Worm (Caenorhabditis elegans) whole organism, L1 larva: ENCODE data around the gene ech-9.

Experiments
- C04F5.9 ChIP-seq: sonication (generic microtip); optimal IDR thresholded peaks from 2 replicates; lab custom pipeline; 2016; ENCODE audit warnings: missing genetic modification characterization, missing compliant biosample characterization
- C34B4.2 ChIP-seq: sonication (generic microtip); optimal IDR thresholded peaks from 2 replicates; lab custom pipeline; 2017; ENCODE audit warnings: mild to moderate bottlenecking, missing genetic modification characterization, missing compliant biosample characterization
- aha-1 ChIP-seq: fragments of 150-350 bp; optimal IDR thresholded peaks from 2 replicates; lab custom pipeline; 2014; ENCODE audit warnings: missing biosample characterization, missing genetic modification characterization
- alr-1 ChIP-seq: fragments of 200-800 bp; sonication (Bioruptor generic); optimal IDR thresholded peaks from 2 replicates; lab custom pipeline; 2018; ENCODE audit warnings: borderline replicate concordance, mild to moderate bottlenecking, missing genetic modification characterization, missing compliant biosample characterization
- blmp-1 ChIP-seq: fragments of 150-350 bp; optimal IDR thresholded peaks from 2 replicates; lab custom pipeline; 2014; ENCODE audit warnings: missing biosample characterization, missing genetic modification characterization
- ceh-8 ChIP-seq: fragments of 200-800 bp; sonication (Bioruptor generic); optimal IDR thresholded peaks from 2 replicates; lab custom pipeline; 2018; ENCODE audit warnings: mild to moderate bottlenecking, missing genetic modification characterization, moderate library complexity, missing compliant biosample characterization
- ceh-82 ChIP-seq, 3 experiments: fragments of 150-350 bp in 1 of 3; sonication (generic microtip) in 2 of 3; optimal IDR thresholded peaks; 2 replicates each; lab custom pipeline; 2014 to 2017; ENCODE audit warnings: missing biosample characterization in 3 of 3, missing genetic modification characterization in 3 of 3
- ceh-88 ChIP-seq: fragments of 200-800 bp; sonication (Bioruptor generic); IDR thresholded peaks from 2 replicates; pipeline ENCODE4 v1.3.6; 2022; ENCODE audit warnings: missing genetic modification characterization, missing compliant biosample characterization
- dpl-1 ChIP-seq, 3 experiments: fragments of 150-350 bp in 2 of 3; sonication (generic microtip) in 1 of 3; optimal IDR thresholded peaks; 2 replicates each; lab custom pipeline; 2014 to 2017; ENCODE audit warnings: missing biosample characterization in 3 of 3, missing genetic modification characterization in 3 of 3, missing genetic modification reagents in 3 of 3
- efl-1 ChIP-seq, 4 experiments: fragments of 150-350 bp; optimal IDR thresholded peaks in 3 of 4; peaks in 1 of 4; 1 replicate in 1 of 4; 2 replicates in 3 of 4; lab custom pipeline; 2014; ENCODE audit warnings: missing biosample characterization in 2 of 4, missing genetic modification characterization in 2 of 4, missing genetic modification reagents in 2 of 4
- egl-27 ChIP-seq, 2 experiments: fragments of 150-350 bp in 1 of 2; sonication (generic microtip); optimal IDR thresholded peaks; 3 replicates each; lab custom pipeline; 2017 to 2018; ENCODE audit warnings: missing biosample characterization in 2 of 2, missing genetic modification characterization in 2 of 2, missing genetic modification reagents in 2 of 2
- elt-2 ChIP-seq: sonication (generic microtip); optimal IDR thresholded peaks from 2 replicates; lab custom pipeline; 2016; ENCODE audit warnings: missing genetic modification characterization, mild to moderate bottlenecking, inconsistent platforms, missing compliant biosample characterization, missing genetic modification reagents
- elt-3 ChIP-seq, 6 experiments: fragments of 150-350 bp in 1 of 6; sonication (generic microtip); optimal IDR thresholded peaks; 2 replicates each; lab custom pipeline; 2017 to 2018; ENCODE audit warnings: missing biosample characterization in 6 of 6, missing genetic modification characterization in 6 of 6, inconsistent platforms in 1 of 6
- ets-5 ChIP-seq: fragments of 200-800 bp; sonication (Bioruptor generic); IDR thresholded peaks from 2 replicates; pipeline ENCODE4 v1.3.6; 2022; ENCODE audit warnings: missing genetic modification characterization, missing compliant biosample characterization
- fkh-10 ChIP-seq: sonication (generic microtip); optimal IDR thresholded peaks from 2 replicates; lab custom pipeline; 2017; ENCODE audit warnings: missing biosample characterization, missing genetic modification reagents, missing genetic modification characterization
- fkh-4 ChIP-seq: sonication (generic microtip); optimal IDR thresholded peaks from 2 replicates; lab custom pipeline; 2016; ENCODE audit warnings: missing compliant biosample characterization, missing genetic modification characterization, borderline replicate concordance
- hlh-17 ChIP-seq: fragments of 200-800 bp; sonication (Bioruptor generic); optimal IDR thresholded peaks from 2 replicates; lab custom pipeline; 2018; ENCODE audit warnings: missing genetic modification characterization, mild to moderate bottlenecking, missing compliant biosample characterization, moderate library complexity, borderline replicate concordance
- hlh-4 ChIP-seq: sonication (generic microtip); optimal IDR thresholded peaks from 2 replicates; lab custom pipeline; 2016; ENCODE audit warnings: mild to moderate bottlenecking, missing genetic modification characterization, missing compliant biosample characterization
- jun-1 ChIP-seq: fragments of 150-350 bp; optimal IDR thresholded peaks from 2 replicates; lab custom pipeline; 2014; ENCODE audit warnings: missing biosample characterization, missing genetic modification reagents, missing genetic modification characterization
- lin-14 ChIP-seq: fragments of 200-800 bp; sonication (Bioruptor generic); optimal IDR thresholded peaks from 2 replicates; lab custom pipeline; 2018; ENCODE audit warnings: mild to moderate bottlenecking, missing genetic modification characterization, moderate library complexity, missing compliant biosample characterization
- lin-15B ChIP-seq: fragments of 150-350 bp; sonication (generic microtip); optimal IDR thresholded peaks from 3 replicates; lab custom pipeline; 2014; ENCODE audit warnings: missing biosample characterization, missing genetic modification characterization
- lin-35 ChIP-seq, 2 experiments: fragments of 150-350 bp; optimal IDR thresholded peaks; 2 replicates each; lab custom pipeline; 2014; ENCODE audit warnings: missing biosample characterization in 2 of 2, missing genetic modification characterization in 2 of 2, missing genetic modification reagents in 2 of 2
- lin-39 ChIP-seq: fragments of 150-350 bp; optimal IDR thresholded peaks from 2 replicates; lab custom pipeline; 2014; ENCODE audit warnings: missing biosample characterization, missing genetic modification reagents, missing genetic modification characterization
- lsy-2 ChIP-seq, 2 experiments: fragments of 150-350 bp; optimal IDR thresholded peaks; 2 replicates each; lab custom pipeline; 2014; ENCODE audit warnings: missing biosample characterization in 2 of 2, missing genetic modification characterization in 2 of 2
- mab-9 ChIP-seq: fragments of 200-800 bp; sonication (Bioruptor generic); IDR thresholded peaks from 2 replicates; pipeline ENCODE4 v1.3.6; 2022; ENCODE audit warnings: missing genetic modification reagents, missing genetic modification characterization, missing compliant biosample characterization
- mdl-1 ChIP-seq, 2 experiments: fragments of 150-350 bp; optimal IDR thresholded peaks; 2 replicates each; lab custom pipeline; 2014 to 2017; ENCODE audit warnings: missing biosample characterization in 2 of 2, missing genetic modification characterization in 2 of 2, inconsistent platforms in 1 of 2
- mef-2 ChIP-seq: fragments of 150-350 bp; optimal IDR thresholded peaks from 2 replicates; lab custom pipeline; 2014; ENCODE audit warnings: missing biosample characterization, missing genetic modification characterization
- mep-1 ChIP-seq: fragments of 150-350 bp; optimal IDR thresholded peaks from 2 replicates; lab custom pipeline; 2014; ENCODE audit warnings: missing biosample characterization, missing genetic modification characterization
- nhr-19 ChIP-seq: fragments of 200-800 bp; sonication (Bioruptor generic); conservative IDR thresholded peaks from 2 replicates; pipeline ENCODE4 v1.3.6; 2022; ENCODE audit warnings: missing genetic modification characterization, missing compliant biosample characterization
- nhr-20 ChIP-seq: sonication (generic microtip); optimal IDR thresholded peaks from 2 replicates; lab custom pipeline; 2016; ENCODE audit warnings: mild to moderate bottlenecking, missing genetic modification characterization, missing compliant biosample characterization
- nhr-237 ChIP-seq: fragments of 150-350 bp; optimal IDR thresholded peaks from 2 replicates; lab custom pipeline; 2014; ENCODE audit warnings: missing biosample characterization, missing genetic modification characterization
- nhr-47 ChIP-seq: sonication (generic microtip); optimal IDR thresholded peaks from 2 replicates; lab custom pipeline; 2016; ENCODE audit warnings: mild to moderate bottlenecking, missing genetic modification characterization, moderate library complexity, missing compliant biosample characterization
- nhr-71 ChIP-seq: sonication (generic microtip); optimal IDR thresholded peaks from 2 replicates; lab custom pipeline; 2016; ENCODE audit warnings: mild to moderate bottlenecking, missing genetic modification characterization, moderate library complexity, missing compliant biosample characterization
- nhr-85 ChIP-seq: sonication (generic microtip); peaks from one replicate; lab custom pipeline; 2016; ENCODE audit warnings: missing genetic modification characterization, inconsistent platforms, missing compliant biosample characterization
- nhr-90 ChIP-seq: sonication (generic microtip); optimal IDR thresholded peaks from 2 replicates; lab custom pipeline; 2016; ENCODE audit warnings: mild to moderate bottlenecking, missing genetic modification characterization, missing compliant biosample characterization; ENCODE audit not compliant: poor library complexity
- pax-3 ChIP-seq: fragments of 200-800 bp; sonication (Bioruptor generic); optimal IDR thresholded peaks from 2 replicates; lab custom pipeline; 2018; ENCODE audit warnings: mild to moderate bottlenecking, missing genetic modification characterization, moderate library complexity, missing compliant biosample characterization
- skn-1 ChIP-seq: fragments of 150-350 bp; optimal IDR thresholded peaks from 2 replicates; lab custom pipeline; 2014; ENCODE audit warnings: missing biosample characterization, missing genetic modification characterization
- snu-23 ChIP-seq: sonication (generic microtip); optimal IDR thresholded peaks from 2 replicates; lab custom pipeline; 2016; ENCODE audit warnings: missing genetic modification characterization, missing compliant biosample characterization
- tbx-2 ChIP-seq: sonication (generic microtip); optimal IDR thresholded peaks from 2 replicates; lab custom pipeline; 2016; ENCODE audit warnings: missing genetic modification characterization, missing compliant biosample characterization
- unc-130 ChIP-seq: fragments of 150-350 bp; optimal IDR thresholded peaks from 2 replicates; lab custom pipeline; 2017; ENCODE audit warnings: missing biosample characterization, missing genetic modification characterization, inconsistent platforms
- unc-30 ChIP-seq: sonication (generic microtip); optimal IDR thresholded peaks from 2 replicates; lab custom pipeline; 2017; ENCODE audit warnings: missing biosample characterization, missing genetic modification characterization
- vab-15 ChIP-seq: sonication (generic microtip); optimal IDR thresholded peaks from 2 replicates; lab custom pipeline; 2017; ENCODE audit warnings: missing genotype, mild to moderate bottlenecking, missing genetic modification characterization, missing compliant biosample characterization
- zag-1 ChIP-seq: fragments of 150-350 bp; optimal IDR thresholded peaks from 2 replicates; lab custom pipeline; 2014; ENCODE audit warnings: missing biosample characterization, missing genetic modification characterization
- ztf-11 ChIP-seq, 2 experiments: sonication (generic microtip); optimal IDR thresholded peaks; 2 replicates each; lab custom pipeline; 2016 to 2017; ENCODE audit warnings: missing genetic modification characterization in 2 of 2, missing biosample characterization in 1 of 2, missing compliant biosample characterization in 1 of 2

ech-9 gene

ce11 chrIV:10251764-10252163 lies 16.6 kb upstream of the ech-9 start:
- no peak for TF ChIP-seq aha-1 (tag; lab: Kevin White, UChicago)
- TF ChIP-seq, all 84 proteins: peak for 0

ce11 chrIV:10251261-10251660 lies 16.1 kb upstream of the ech-9 start:
- TF ChIP-seq nhr-71 (tag; lab: Kevin White, UChicago) = peak; percentile 85
- TF ChIP-seq nhr-47 (tag; lab: Kevin White, UChicago) = no peak
- TF ChIP-seq skn-1 (tag; lab: Kevin White, UChicago) = no peak
- no peak for TF ChIP-seq ceh-8 (GFP tag; lab: Kevin White, UChicago)
- TF ChIP-seq unc-30 (tag; lab: Kevin White, UChicago) = no peak
- no peak for TF ChIP-seq C04F5.9 (tag; lab: Kevin White, UChicago)
- no peak for TF ChIP-seq mdl-1 (tag; optimal IDR thresholded peaks at IDR 0.05; lab: Kevin White, UChicago)
- no peak for TF ChIP-seq jun-1 (tag; lab: Kevin White, UChicago)
- peak; percentile 65 for TF ChIP-seq lin-14 (GFP tag; lab: Kevin White, UChicago)
- TF ChIP-seq fkh-4 (tag; lab: Kevin White, UChicago) = no peak
- TF ChIP-seq elt-3 (tag; optimal IDR thresholded peaks at IDR 0.05; lab: Kevin White, UChicago) = peak in 2 of 6 experiments; percentile 76 to 78
- TF ChIP-seq vab-15 (tag; lab: Kevin White, UChicago) = no peak
- TF ChIP-seq lin-15B (tag; lab: Kevin White, UChicago) = no peak
- TF ChIP-seq hlh-4 (tag; lab: Kevin White, UChicago) = no peak
- no peak for TF ChIP-seq zag-1 (tag; lab: Kevin White, UChicago)
- no peak for TF ChIP-seq unc-130
- TF ChIP-seq nhr-85 (tag; lab: Kevin White, UChicago) = peak; percentile 50
- TF ChIP-seq alr-1 = no peak
- no peak for TF ChIP-seq elt-2 (tag; lab: Kevin White, UChicago)
- TF ChIP-seq blmp-1 = no peak
- TF ChIP-seq ztf-11 (tag; optimal IDR thresholded peaks at IDR 0.05; lab: Kevin White, UChicago) = no peak

ce11 chrIV:10250577-10251075 lies 15.5 kb upstream of the ech-9 start, which contains the start of gene daf-14:
Gene daf-14, plus strand, starts transcription at chrIV:10250627.
- TF ChIP-seq nhr-237 (tag; lab: Kevin White, UChicago) = no peak
- peak; percentile 22 for TF ChIP-seq mep-1 (tag; lab: Kevin White, UChicago)
- TF ChIP-seq elt-2 (tag; lab: Kevin White, UChicago) = peak; percentile 22
- peak; percentile 34 for TF ChIP-seq nhr-20 (tag; lab: Kevin White, UChicago)
- no peak for TF ChIP-seq fkh-10 (GFP tag; lab: Kevin White, UChicago)
- TF ChIP-seq mdl-1 (tag; optimal IDR thresholded peaks at IDR 0.05; lab: Kevin White, UChicago) = peak in 1 of 2 experiments; percentile 9
- no peak for TF ChIP-seq efl-1 (optimal IDR thresholded peaks at IDR 0.05; lab: Kevin White, UChicago)
- peak in 1 of 2 experiments; percentile 72 for TF ChIP-seq efl-1 (GFP tag; optimal IDR thresholded peaks at IDR 0.05 in 1 of 2; lab: Kevin White, UChicago)
- TF ChIP-seq lin-14 (GFP tag; lab: Kevin White, UChicago) = peak; percentile 53
- TF ChIP-seq blmp-1 = peak; percentile 19
- TF ChIP-seq pax-3 (tag; lab: Kevin White, UChicago) = no peak
- TF ChIP-seq nhr-47 (tag; lab: Kevin White, UChicago) = peak; percentile 25
- no peak for TF ChIP-seq mef-2 (tag; lab: Kevin White, UChicago)
- no peak for TF ChIP-seq zag-1 (tag; lab: Kevin White, UChicago)
- TF ChIP-seq dpl-1 (GFP tag; optimal IDR thresholded peaks at IDR 0.05; lab: Kevin White, UChicago) = peak; percentile 8 to 55 (median 31)
- TF ChIP-seq lin-35 (GFP tag; optimal IDR thresholded peaks at IDR 0.05; lab: Kevin White, UChicago) = peak; percentile 30 to 84
- peak; percentile 50 for TF ChIP-seq nhr-90 (tag; lab: Kevin White, UChicago)
- no peak for TF ChIP-seq mab-9 (GFP tag; lab: Robert Waterston, UW)
- no peak for TF ChIP-seq unc-130
- TF ChIP-seq tbx-2 (tag; lab: Kevin White, UChicago) = peak; percentile 3
- TF ChIP-seq elt-3 (tag; optimal IDR thresholded peaks at IDR 0.05; lab: Kevin White, UChicago) = peak in 2 of 6 experiments; percentile 4 to 36
- TF ChIP-seq lin-39 (tag; lab: Kevin White, UChicago) = no peak
- no peak for TF ChIP-seq ceh-88 (GFP tag; lab: Robert Waterston, UW)
- TF ChIP-seq egl-27 (tag; optimal IDR thresholded peaks at IDR 0.05; lab: Kevin White, UChicago) = no peak
- TF ChIP-seq nhr-71 (tag; lab: Kevin White, UChicago) = peak; percentile 66
- peak in 1 of 2 experiments; percentile 0 for TF ChIP-seq lsy-2 (tag; optimal IDR thresholded peaks at IDR 0.05; lab: Kevin White, UChicago)
- TF ChIP-seq C34B4.2 (tag; lab: Kevin White, UChicago) = no peak
- peak; percentile 49 for TF ChIP-seq nhr-19 (GFP tag; lab: Robert Waterston, UW)
- peak; percentile 31 for TF ChIP-seq snu-23 (GFP tag; lab: Kevin White, UChicago)
- TF ChIP-seq hlh-17 (GFP tag; lab: Kevin White, UChicago) = no peak
- no peak for TF ChIP-seq ets-5 (GFP tag; lab: Robert Waterston, UW)
- peak; percentile 81 for TF ChIP-seq nhr-85 (tag; lab: Kevin White, UChicago)
- TF ChIP-seq ceh-82 (tag; optimal IDR thresholded peaks at IDR 0.05; lab: Kevin White, UChicago) = no peak
